Worm (Caenorhabditis elegans): ENCODE measurements around the gene F36H1.3.

F36H1.3 gene

DNA sequence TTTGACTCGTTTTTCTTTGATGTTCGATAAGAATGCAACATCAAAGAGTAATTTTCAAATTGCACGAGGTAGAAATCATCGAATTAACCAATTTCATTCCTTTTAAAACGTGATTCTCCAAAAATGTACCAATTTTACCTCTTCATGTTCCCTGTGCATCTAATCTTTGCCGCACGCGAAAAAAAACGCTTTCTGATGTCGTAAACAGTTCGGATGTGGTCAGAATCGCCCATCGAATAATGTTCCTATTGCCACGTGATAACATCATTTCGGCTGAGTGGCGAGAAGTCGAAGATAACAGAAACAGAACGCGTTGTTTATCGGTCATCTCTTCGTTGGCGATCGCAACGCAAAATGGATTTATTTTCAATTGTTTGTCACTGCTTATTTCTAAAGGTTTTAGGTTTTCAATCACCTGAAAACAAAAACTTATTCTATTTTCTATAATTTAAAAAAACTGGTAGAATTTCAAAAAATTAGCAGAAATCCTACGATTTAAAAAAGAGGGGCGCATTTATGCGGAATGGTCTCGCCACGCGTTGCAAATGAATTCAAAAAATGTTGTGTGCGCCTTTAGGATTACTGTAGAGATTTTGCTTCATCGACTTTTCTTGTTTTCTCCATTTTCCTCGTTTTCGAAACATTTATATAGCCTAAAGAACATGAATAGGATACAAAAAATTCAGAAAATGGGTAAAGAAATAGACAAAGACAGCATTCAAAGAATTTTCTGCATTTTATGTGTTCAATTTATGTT, 28.2 kb upstream of the F36H1.3 start, which contains the start of gene mogs-1:
Gene mogs-1, minus strand, starts transcription at position 417 of the 757 bp plus-strand sequence.
- TF ChIP-seq T22C8.4 (GFP tag; IDR thresholded peaks at IDR 0.05), result no peak
- no peak for TF ChIP-seq ref-1 (GFP tag; conservative IDR thresholded peaks at IDR 0.05)
- TF ChIP-seq klf-2 (GFP tag; conservative IDR thresholded peaks at IDR 0.05), result no peak
- TF ChIP-seq ztf-29 (GFP tag; IDR thresholded peaks at IDR 0.05), result no peak
- no peak for TF ChIP-seq cog-1 (tag; optimal IDR thresholded peaks at IDR 0.05)
- no peak for TF ChIP-seq tab-1 (GFP tag; IDR thresholded peaks at IDR 0.05)
- TF ChIP-seq flt-1 (GFP tag; IDR thresholded peaks at IDR 0.05), result no peak

DNA sequence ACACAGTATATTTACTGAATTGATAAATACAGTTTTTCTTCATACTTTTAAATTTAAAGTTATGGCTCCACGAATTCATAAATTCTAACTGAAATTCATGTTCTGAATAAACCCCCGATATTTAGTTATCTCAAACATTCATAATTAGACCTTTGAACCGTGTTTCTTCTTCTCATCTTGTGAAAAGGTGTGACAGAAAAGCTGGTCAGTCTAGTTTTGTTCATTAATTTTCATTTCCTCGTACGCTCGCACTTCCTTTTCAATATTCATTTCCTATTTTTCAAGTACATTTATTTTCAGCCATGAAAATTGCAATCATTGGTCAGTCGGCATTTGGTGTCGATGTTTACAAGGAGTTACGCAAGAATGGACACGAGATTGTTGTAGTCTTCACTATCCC, 27.6 kb upstream of the F36H1.3 start, which contains the start of gene alh-3:
Gene alh-3, plus strand, starts transcription at position 301 of the 400 bp plus-strand sequence.
- no peak for TF ChIP-seq T22C8.4 (GFP tag; IDR thresholded peaks at IDR 0.05)
- no peak for TF ChIP-seq flt-1 (GFP tag; IDR thresholded peaks at IDR 0.05)
- TF ChIP-seq cog-1 (tag; optimal IDR thresholded peaks at IDR 0.05), result no peak
- TF ChIP-seq ref-1 (GFP tag; conservative IDR thresholded peaks at IDR 0.05), result no peak
- no peak for TF ChIP-seq klf-2 (GFP tag; conservative IDR thresholded peaks at IDR 0.05)
- TF ChIP-seq ztf-23 (GFP tag; IDR thresholded peaks at IDR 0.05), result no peak
- TF ChIP-seq tab-1 (GFP tag; IDR thresholded peaks at IDR 0.05), result no peak
- TF ChIP-seq ztf-29 (GFP tag; IDR thresholded peaks at IDR 0.05), result no peak
- no peak for TF ChIP-seq med-1 (GFP tag; optimal IDR thresholded peaks at IDR 0.05; ENCODE audit: insufficient read depth)

DNA sequence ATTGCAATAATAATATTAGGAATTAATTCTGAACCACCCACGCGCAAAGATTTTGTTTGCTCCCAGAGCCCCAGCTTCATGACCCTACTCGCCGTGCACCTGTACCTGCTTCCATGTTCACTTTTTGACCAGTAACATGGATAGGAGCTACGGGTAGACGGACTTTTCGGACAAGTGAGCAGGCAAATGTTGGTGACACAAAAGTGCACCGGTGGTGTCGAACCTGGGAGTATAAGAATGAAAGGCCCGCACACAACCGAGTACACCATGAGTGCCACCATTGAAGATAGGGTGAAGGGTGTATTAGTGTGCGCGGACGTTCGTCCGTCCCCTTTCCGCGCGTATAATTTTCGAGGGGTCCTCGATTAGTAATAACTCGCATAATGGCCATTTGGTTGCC, 24.0 kb upstream of the F36H1.3 start:
- TF ChIP-seq ref-1 (GFP tag; conservative IDR thresholded peaks at IDR 0.05) (peak; percentile 99), ztf-29 (GFP tag; IDR thresholded peaks at IDR 0.05) (peak; percentile 97), T22C8.4 (GFP tag; IDR thresholded peaks at IDR 0.05) (peak; percentile 96), ztf-23 (GFP tag; IDR thresholded peaks at IDR 0.05) (peak; percentile 97), med-1 (GFP tag; optimal IDR thresholded peaks at IDR 0.05; ENCODE audit: insufficient read depth) (peak; percentile 94), tab-1 (GFP tag; IDR thresholded peaks at IDR 0.05) (peak; percentile 100), flt-1 (GFP tag; IDR thresholded peaks at IDR 0.05) (peak; percentile 99), cog-1 (tag; optimal IDR thresholded peaks at IDR 0.05) (peak; percentile 99), klf-2 (GFP tag; conservative IDR thresholded peaks at IDR 0.05) (peak; percentile 97)

DNA sequence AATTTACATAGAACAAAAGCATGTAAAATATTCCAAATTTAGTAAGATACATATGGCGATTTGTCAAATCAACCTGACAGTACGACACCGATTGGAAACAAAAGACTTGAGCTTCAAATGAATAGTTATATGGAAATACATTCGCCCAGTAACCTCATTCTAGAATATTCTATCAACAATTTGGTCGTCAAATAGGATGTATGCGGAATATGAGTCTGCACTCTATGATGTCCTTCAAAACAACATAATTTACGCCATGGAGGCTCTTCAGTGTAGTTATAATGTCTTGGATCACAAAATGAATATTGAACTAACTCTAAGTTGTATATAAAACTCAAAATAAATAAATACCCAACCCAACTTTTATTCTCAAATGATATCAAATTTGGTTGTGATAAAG, 23.3 kb upstream of the F36H1.3 start:
- TF ChIP-seq T22C8.4 (GFP tag; IDR thresholded peaks at IDR 0.05) (0 out of 2 replicates have a peak, but pooled peaks have one; percentile 11), med-1 (GFP tag; optimal IDR thresholded peaks at IDR 0.05; ENCODE audit: insufficient read depth) (no peak), flt-1 (GFP tag; IDR thresholded peaks at IDR 0.05) (no peak)

DNA sequence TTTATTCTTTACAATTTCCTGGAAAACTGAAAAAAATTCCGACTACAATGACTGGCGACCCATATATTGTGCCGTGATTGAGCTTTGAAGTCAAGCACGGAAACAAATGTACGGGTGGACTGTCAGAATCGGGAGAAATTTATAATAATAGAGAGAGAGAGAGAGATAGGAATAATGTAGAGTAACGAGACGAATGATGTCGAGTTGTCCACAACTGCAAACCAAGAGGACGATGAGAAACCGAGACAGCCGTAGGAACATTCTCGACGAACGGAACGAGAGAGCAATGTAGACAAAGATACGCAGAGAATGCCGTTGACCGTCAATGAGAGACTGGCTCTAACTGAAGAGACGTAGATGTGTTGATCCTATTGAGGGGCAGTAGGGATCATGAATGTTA, 22.4 kb upstream of the F36H1.3 start:
- no peak for TF ChIP-seq ztf-23 (GFP tag; IDR thresholded peaks at IDR 0.05)
- TF ChIP-seq ztf-29 (GFP tag; IDR thresholded peaks at IDR 0.05), result no peak
- TF ChIP-seq flt-1 (GFP tag; IDR thresholded peaks at IDR 0.05), result peak; percentile 76; the same call in 1 of the 2 replicates
- TF ChIP-seq cog-1 (tag; optimal IDR thresholded peaks at IDR 0.05), result peak; percentile 76
- TF ChIP-seq T22C8.4 (GFP tag; IDR thresholded peaks at IDR 0.05), result no peak
- no peak for TF ChIP-seq tab-1 (GFP tag; IDR thresholded peaks at IDR 0.05)
- no peak for TF ChIP-seq med-1 (GFP tag; optimal IDR thresholded peaks at IDR 0.05; ENCODE audit: insufficient read depth)
- TF ChIP-seq ref-1 (GFP tag; conservative IDR thresholded peaks at IDR 0.05), result no peak
- TF ChIP-seq klf-2 (GFP tag; conservative IDR thresholded peaks at IDR 0.05), result no peak

DNA sequence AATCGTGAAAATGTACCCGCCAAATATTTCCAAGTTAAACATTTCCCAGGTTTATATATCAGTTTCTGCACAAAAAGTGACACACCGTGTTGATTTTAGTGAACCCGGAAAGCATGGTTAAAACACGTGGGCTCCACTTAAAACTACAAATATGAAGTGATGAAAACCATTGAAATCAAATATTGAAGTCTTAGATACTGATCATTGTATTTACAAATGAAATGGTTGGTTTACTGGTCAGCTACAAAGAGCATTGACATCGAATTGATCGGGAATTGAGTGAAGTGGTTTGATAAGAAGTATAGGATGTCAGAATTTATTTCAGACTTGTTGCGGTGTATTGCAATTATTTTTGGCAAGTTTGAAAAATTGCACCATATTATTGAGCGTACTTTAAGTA, 20.5 kb upstream of the F36H1.3 start, which contains the start of gene hrg-5:
Gene hrg-5, minus strand, starts transcription at position 17 of the 400 bp plus-strand sequence.
- TF ChIP-seq med-1 (GFP tag; optimal IDR thresholded peaks at IDR 0.05; ENCODE audit: insufficient read depth) (no peak), klf-2 (GFP tag; conservative IDR thresholded peaks at IDR 0.05) (no peak), tab-1 (GFP tag; IDR thresholded peaks at IDR 0.05) (no peak), ztf-29 (GFP tag; IDR thresholded peaks at IDR 0.05) (no peak), ref-1 (GFP tag; conservative IDR thresholded peaks at IDR 0.05) (no peak), T22C8.4 (GFP tag; IDR thresholded peaks at IDR 0.05) (no peak), cog-1 (tag; optimal IDR thresholded peaks at IDR 0.05) (no peak), flt-1 (GFP tag; IDR thresholded peaks at IDR 0.05) (no peak), ztf-23 (GFP tag; IDR thresholded peaks at IDR 0.05) (no peak)

DNA sequence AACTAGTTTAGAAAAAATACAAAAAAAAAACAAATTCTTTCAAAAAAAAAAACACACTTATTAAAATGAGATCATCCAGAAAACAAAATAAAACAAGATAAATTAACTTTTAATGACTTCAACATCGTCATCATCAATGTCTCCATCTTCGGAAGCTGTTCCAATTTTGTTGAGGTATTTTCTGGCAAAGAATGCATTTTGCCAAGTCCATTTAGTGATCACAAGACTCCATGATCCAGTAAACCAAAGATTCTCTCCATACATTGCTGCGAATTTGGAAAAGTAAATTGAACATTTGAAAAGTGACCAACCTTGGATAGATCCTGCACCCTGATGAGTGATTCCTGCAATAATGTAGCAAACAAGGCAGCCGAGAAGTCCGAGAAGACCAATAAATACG, 19.8 kb upstream of the F36H1.3 start:
- TF ChIP-seq klf-2 (GFP tag; conservative IDR thresholded peaks at IDR 0.05) (no peak), med-1 (GFP tag; optimal IDR thresholded peaks at IDR 0.05; ENCODE audit: insufficient read depth) (no peak), tab-1 (GFP tag; IDR thresholded peaks at IDR 0.05) (no peak), ztf-23 (GFP tag; IDR thresholded peaks at IDR 0.05) (no peak), T22C8.4 (GFP tag; IDR thresholded peaks at IDR 0.05) (no peak), flt-1 (GFP tag; IDR thresholded peaks at IDR 0.05) (no peak), ztf-29 (GFP tag; IDR thresholded peaks at IDR 0.05) (no peak), cog-1 (tag; optimal IDR thresholded peaks at IDR 0.05) (no peak), ref-1 (GFP tag; conservative IDR thresholded peaks at IDR 0.05) (no peak)

DNA sequence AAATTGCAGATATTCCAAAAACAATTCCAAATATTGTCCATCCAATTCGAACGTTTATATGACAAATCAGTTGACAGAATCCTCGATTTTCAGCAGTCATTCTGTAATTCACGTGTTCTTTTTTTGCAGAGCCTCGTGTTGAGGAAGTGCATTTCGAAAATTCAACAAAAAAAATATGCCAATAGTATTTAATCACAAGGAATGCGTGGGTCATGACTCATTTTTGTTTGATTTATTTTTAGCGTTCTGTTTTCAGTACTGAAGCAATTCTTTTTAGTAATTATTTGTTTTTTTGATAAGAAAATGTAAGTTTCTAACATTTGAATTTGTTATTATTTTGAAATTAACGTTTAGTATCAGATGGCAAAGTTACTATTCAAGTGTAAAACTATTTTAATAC, 19.0 kb upstream of the F36H1.3 start, which contains the start of gene hrg-4:
Gene hrg-4, minus strand, starts transcription at position 101 of the 400 bp plus-strand sequence.
- no peak for TF ChIP-seq klf-2 (GFP tag; conservative IDR thresholded peaks at IDR 0.05)
- no peak for TF ChIP-seq T22C8.4 (GFP tag; IDR thresholded peaks at IDR 0.05)
- TF ChIP-seq flt-1 (GFP tag; IDR thresholded peaks at IDR 0.05), result no peak
- no peak for TF ChIP-seq ztf-23 (GFP tag; IDR thresholded peaks at IDR 0.05)
- no peak for TF ChIP-seq ref-1 (GFP tag; conservative IDR thresholded peaks at IDR 0.05)
- TF ChIP-seq ztf-29 (GFP tag; IDR thresholded peaks at IDR 0.05), result no peak
- no peak for TF ChIP-seq med-1 (GFP tag; optimal IDR thresholded peaks at IDR 0.05; ENCODE audit: insufficient read depth)
- TF ChIP-seq cog-1 (tag; optimal IDR thresholded peaks at IDR 0.05), result no peak
- TF ChIP-seq tab-1 (GFP tag; IDR thresholded peaks at IDR 0.05), result no peak

DNA sequence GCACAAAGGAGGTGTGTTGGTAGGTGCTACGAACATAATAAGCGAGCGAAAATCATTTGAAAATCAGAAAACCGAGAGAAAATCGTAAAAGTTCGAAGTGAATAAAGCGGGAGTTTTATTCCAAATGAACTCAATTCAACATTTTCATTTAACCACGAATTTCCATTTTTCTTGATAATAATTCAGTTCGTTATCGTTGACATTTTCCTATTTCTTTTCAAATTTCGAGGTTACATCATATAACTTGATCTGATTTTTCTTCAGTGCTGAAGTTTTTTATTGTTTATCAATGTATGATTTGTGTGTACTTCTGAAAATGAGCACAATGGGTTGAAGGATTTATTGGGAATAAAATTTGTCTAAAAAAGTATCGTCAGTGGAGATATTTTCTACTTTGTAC, 18.3 kb upstream of the F36H1.3 start:
- TF ChIP-seq ztf-23 (GFP tag; IDR thresholded peaks at IDR 0.05), result no peak
- TF ChIP-seq ztf-29 (GFP tag; IDR thresholded peaks at IDR 0.05), result no peak
- TF ChIP-seq med-1 (GFP tag; optimal IDR thresholded peaks at IDR 0.05; ENCODE audit: insufficient read depth), result no peak
- TF ChIP-seq cog-1 (tag; optimal IDR thresholded peaks at IDR 0.05), result no peak
- no peak for TF ChIP-seq klf-2 (GFP tag; conservative IDR thresholded peaks at IDR 0.05)

All from whole organism, midembryonic.